Fruit fly (Drosophila melanogaster) whole organism, wandering third instar larva: ENCODE results near the gene CG18662.

Experiments used
- Dif ChIP-seq: fragments of 200-275, 200-300 bp; sonication (Bioruptor generic); optimal IDR thresholded peaks from 2 replicates; lab custom pipeline; 2018; ENCODE audit warnings: missing biosample characterization, missing genetic modification characterization; ENCODE audit not compliant: partially characterized antibody
- dmrt93B ChIP-seq: fragments of 200-800 bp; sonication (Bioruptor generic); optimal IDR thresholded peaks from 2 replicates; lab custom pipeline; 2018; ENCODE audit warnings: missing biosample characterization, mild to moderate bottlenecking, missing genetic modification characterization
- h ChIP-seq: fragments of 200-800 bp; sonication (Bioruptor generic); optimal IDR thresholded peaks from 3 replicates; lab custom pipeline; 2016; ENCODE audit warnings: missing biosample characterization, mild to moderate bottlenecking, missing genetic modification characterization
- pan ChIP-seq: fragments of >200 bp; optimal IDR thresholded peaks from 2 replicates; lab custom pipeline; 2017
- psq ChIP-seq: fragments of 200-800 bp; sonication (Bioruptor generic); optimal IDR thresholded peaks from 3 replicates; lab custom pipeline; 2017; ENCODE audit warnings: missing biosample characterization, mild to moderate bottlenecking, missing genetic modification characterization, moderate library complexity
- sv ChIP-seq: fragments of 200-800 bp; sonication (Bioruptor generic); optimal IDR thresholded peaks from 3 replicates; lab custom pipeline; 2016; ENCODE audit warnings: missing biosample characterization, missing genetic modification characterization

DNA sequence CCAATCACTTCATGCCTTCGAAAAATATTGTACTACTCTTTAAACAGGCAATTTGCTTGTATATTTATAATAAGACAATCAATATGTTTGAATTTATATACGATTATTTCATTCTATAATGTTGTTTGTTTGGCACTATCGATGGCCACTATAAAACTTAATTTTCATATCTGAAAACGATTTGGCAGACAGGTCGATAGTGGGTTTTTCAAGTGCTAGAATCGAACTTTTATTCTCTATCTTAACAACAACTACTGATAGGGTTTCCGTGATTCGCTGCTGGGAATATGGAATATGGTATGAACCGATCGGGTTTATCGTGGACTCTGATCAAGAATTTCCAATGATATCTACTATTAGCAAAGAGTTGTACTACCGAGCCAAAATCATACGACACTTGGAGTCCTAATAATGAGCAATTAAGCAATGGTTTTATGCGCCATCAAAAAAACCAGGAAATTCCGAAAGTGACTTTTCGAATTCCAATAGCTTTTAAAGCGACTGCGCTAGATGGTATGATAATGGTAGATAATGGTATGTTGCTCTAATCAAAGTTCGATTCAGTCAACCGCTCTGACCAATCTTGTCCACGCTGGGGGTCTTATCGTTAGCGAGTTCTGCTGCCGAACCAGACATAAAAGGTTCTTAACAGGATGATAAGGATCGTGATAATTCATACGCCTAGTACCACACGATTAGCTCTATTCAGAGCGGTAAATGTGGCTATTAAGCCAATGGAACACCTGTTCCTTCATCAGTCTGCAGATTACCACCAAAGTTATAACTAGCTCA is 13.4 kb downstream of the CG18662 start, which contains the start of gene CG17906:
- no peak for TF ChIP-seq psq
- TF ChIP-seq pan (lab: Kevin White, UChicago): no peak
- TF ChIP-seq h: no peak
- no peak for TF ChIP-seq Dif (GFP tag; lab: Kevin White, UChicago)
- no peak for TF ChIP-seq sv (GFP tag; lab: Kevin White, UChicago)
- no peak for TF ChIP-seq dmrt93B (GFP tag; lab: Kevin White, UChicago)
